Worm (Caenorhabditis elegans): ENCODE results near the gene F33G12.6.

Gene F33G12.6

ce11 chrII:5049865-5050342 lies at the start of gene F33G12.6:
Gene F33G12.6 (plus strand): TSS chrII:5049915.
- TF ChIP-seq flt-1 (GFP tag; IDR thresholded peaks at IDR 0.05) (no peak), aly-1 (tag; optimal IDR thresholded peaks at IDR 0.05) (no peak)

ce11 chrII:5001866-5002265 lies 47.8 kb upstream of the F33G12.6 start:
- TF ChIP-seq pes-1 (GFP tag; IDR thresholded peaks at IDR 0.05): no peak
- TF ChIP-seq scrt-1 (GFP tag; IDR thresholded peaks at IDR 0.05): no peak
- TF ChIP-seq flt-1 (GFP tag; IDR thresholded peaks at IDR 0.05): no peak
- TF ChIP-seq tbx-37 (GFP tag; conservative IDR thresholded peaks at IDR 0.05): no peak
- no peak for TF ChIP-seq ceh-36 (tag; optimal IDR thresholded peaks at IDR 0.05)
- TF ChIP-seq F13C5.2 (tag; optimal IDR thresholded peaks at IDR 0.05): no peak
- no peak for TF ChIP-seq aly-1 (tag; optimal IDR thresholded peaks at IDR 0.05)
- no peak for TF ChIP-seq tbx-11 (GFP tag; IDR thresholded peaks at IDR 0.05)
- TF ChIP-seq ceh-13 (GFP tag; optimal IDR thresholded peaks at IDR 0.05): no peak
- TF ChIP-seq hnd-1 (tag; optimal IDR thresholded peaks at IDR 0.05): no peak
- TF ChIP-seq hmg-4 (GFP tag; optimal IDR thresholded peaks at IDR 0.05): no peak
- no peak for TF ChIP-seq hmbx-1 (tag; optimal IDR thresholded peaks at IDR 0.05)
- TF ChIP-seq tra-4 (tag; optimal IDR thresholded peaks at IDR 0.05): no peak
- TF ChIP-seq sea-1 (GFP tag; conservative IDR thresholded peaks at IDR 0.05): no peak
- no peak for TF ChIP-seq ama-1 (optimal IDR thresholded peaks at IDR 0.05)
- TF ChIP-seq B0310.2 (tag; optimal IDR thresholded peaks at IDR 0.05): no peak
- TF ChIP-seq ets-7 (tag; optimal IDR thresholded peaks at IDR 0.05): no peak

- no peak for TF ChIP-seq hmbx-1 (tag; optimal IDR thresholded peaks at IDR 0.05)
- TF ChIP-seq tbx-37 (GFP tag; conservative IDR thresholded peaks at IDR 0.05): no peak
- TF ChIP-seq B0310.2 (tag; optimal IDR thresholded peaks at IDR 0.05): no peak
- TF ChIP-seq ama-1 (optimal IDR thresholded peaks at IDR 0.05): no peak
- TF ChIP-seq hmg-4 (GFP tag; optimal IDR thresholded peaks at IDR 0.05): no peak
- TF ChIP-seq ceh-36 (tag; optimal IDR thresholded peaks at IDR 0.05): no peak
- no peak for TF ChIP-seq ets-7 (tag; optimal IDR thresholded peaks at IDR 0.05)
- TF ChIP-seq aly-1 (tag; optimal IDR thresholded peaks at IDR 0.05): no peak
- no peak for TF ChIP-seq tra-4 (tag; optimal IDR thresholded peaks at IDR 0.05)
- TF ChIP-seq ceh-13 (GFP tag; optimal IDR thresholded peaks at IDR 0.05): no peak
- no peak for TF ChIP-seq pes-1 (GFP tag; IDR thresholded peaks at IDR 0.05)
- TF ChIP-seq tbx-11 (GFP tag; IDR thresholded peaks at IDR 0.05): no peak
- no peak for TF ChIP-seq F13C5.2 (tag; optimal IDR thresholded peaks at IDR 0.05)
- no peak for TF ChIP-seq flt-1 (GFP tag; IDR thresholded peaks at IDR 0.05)
- TF ChIP-seq sea-1 (GFP tag; conservative IDR thresholded peaks at IDR 0.05): no peak
- no peak for TF ChIP-seq scrt-1 (GFP tag; IDR thresholded peaks at IDR 0.05)
- no peak for TF ChIP-seq hnd-1 (tag; optimal IDR thresholded peaks at IDR 0.05)
Observed at ce11 chrII:5003660-5004059, 46.1 kb upstream of the F33G12.6 start, which contains the start of gene F59A6.10. Gene F59A6.10 (plus strand): TSS chrII:5003960.

- TF ChIP-seq tra-4 (tag; optimal IDR thresholded peaks at IDR 0.05) (no peak), hmg-4 (GFP tag; optimal IDR thresholded peaks at IDR 0.05) (no peak), ceh-13 (GFP tag; optimal IDR thresholded peaks at IDR 0.05) (no peak), hmbx-1 (tag; optimal IDR thresholded peaks at IDR 0.05) (no peak), flt-1 (GFP tag; IDR thresholded peaks at IDR 0.05) (no peak), scrt-1 (GFP tag; IDR thresholded peaks at IDR 0.05) (no peak), tbx-11 (GFP tag; IDR thresholded peaks at IDR 0.05) (no peak), B0310.2 (tag; optimal IDR thresholded peaks at IDR 0.05) (no peak), aly-1 (tag; optimal IDR thresholded peaks at IDR 0.05) (no peak), tbx-37 (GFP tag; conservative IDR thresholded peaks at IDR 0.05) (no peak), ama-1 (optimal IDR thresholded peaks at IDR 0.05) (no peak), pes-1 (GFP tag; IDR thresholded peaks at IDR 0.05) (no peak)
Observed at ce11 chrII:5004781-5005180, 44.9 kb upstream of the F33G12.6 start, which contains the start of gene F59A6.4. Gene F59A6.4 (plus strand): TSS chrII:5005081.

ce11 chrII:5008033-5008432 lies 41.7 kb upstream of the F33G12.6 start, which contains the start of gene F59A6.3:
Gene F59A6.3 (plus strand): TSS chrII:5008333.
- TF ChIP-seq flt-1 (GFP tag; IDR thresholded peaks at IDR 0.05) (no peak), ceh-13 (GFP tag; optimal IDR thresholded peaks at IDR 0.05) (no peak), B0310.2 (tag; optimal IDR thresholded peaks at IDR 0.05) (no peak), hmbx-1 (tag; optimal IDR thresholded peaks at IDR 0.05) (no peak), ceh-36 (tag; optimal IDR thresholded peaks at IDR 0.05) (no peak), hmg-4 (GFP tag; optimal IDR thresholded peaks at IDR 0.05) (no peak), ets-7 (tag; optimal IDR thresholded peaks at IDR 0.05) (no peak), sea-1 (GFP tag; conservative IDR thresholded peaks at IDR 0.05) (no peak), F13C5.2 (tag; optimal IDR thresholded peaks at IDR 0.05) (no peak), tbx-11 (GFP tag; IDR thresholded peaks at IDR 0.05) (no peak), pes-1 (GFP tag; IDR thresholded peaks at IDR 0.05) (no peak), ama-1 (optimal IDR thresholded peaks at IDR 0.05) (no peak), aly-1 (tag; optimal IDR thresholded peaks at IDR 0.05) (no peak), tbx-37 (GFP tag; conservative IDR thresholded peaks at IDR 0.05) (no peak), scrt-1 (GFP tag; IDR thresholded peaks at IDR 0.05) (no peak), hnd-1 (tag; optimal IDR thresholded peaks at IDR 0.05) (no peak)

- no peak for TF ChIP-seq hmbx-1 (tag; optimal IDR thresholded peaks at IDR 0.05)
- TF ChIP-seq tbx-37 (GFP tag; conservative IDR thresholded peaks at IDR 0.05): no peak
- no peak for TF ChIP-seq ama-1 (optimal IDR thresholded peaks at IDR 0.05)
- TF ChIP-seq tra-4 (tag; optimal IDR thresholded peaks at IDR 0.05): no peak
- no peak for TF ChIP-seq ets-7 (tag; optimal IDR thresholded peaks at IDR 0.05)
- no peak for TF ChIP-seq scrt-1 (GFP tag; IDR thresholded peaks at IDR 0.05)
- TF ChIP-seq hmg-4 (GFP tag; optimal IDR thresholded peaks at IDR 0.05): no peak
Observed at ce11 chrII:5011978-5012377, 37.7 kb upstream of the F33G12.6 start, which contains the start of gene F59A6.12. Gene F59A6.12 (minus strand): TSS chrII:5012078.

ce11 chrII:5014399-5014798 lies 35.3 kb upstream of the F33G12.6 start, which contains the start of gene F59A6.2:
Gene F59A6.2 (plus strand): TSS chrII:5014699.
- no peak for TF ChIP-seq F13C5.2 (tag; optimal IDR thresholded peaks at IDR 0.05)
- TF ChIP-seq hmbx-1 (tag; optimal IDR thresholded peaks at IDR 0.05): no peak
- no peak for TF ChIP-seq aly-1 (tag; optimal IDR thresholded peaks at IDR 0.05)
- no peak for TF ChIP-seq flt-1 (GFP tag; IDR thresholded peaks at IDR 0.05)
- no peak for TF ChIP-seq sea-1 (GFP tag; conservative IDR thresholded peaks at IDR 0.05)
- no peak for TF ChIP-seq tra-4 (tag; optimal IDR thresholded peaks at IDR 0.05)
- no peak for TF ChIP-seq ama-1 (optimal IDR thresholded peaks at IDR 0.05)
- no peak for TF ChIP-seq tbx-37 (GFP tag; conservative IDR thresholded peaks at IDR 0.05)
- no peak for TF ChIP-seq ceh-36 (tag; optimal IDR thresholded peaks at IDR 0.05)
- no peak for TF ChIP-seq scrt-1 (GFP tag; IDR thresholded peaks at IDR 0.05)
- TF ChIP-seq tbx-11 (GFP tag; IDR thresholded peaks at IDR 0.05): no peak
